Fruit fly (Drosophila melanogaster) whole organism, prepupa: Measurements from ENCODE around the gene CG33270.

Source experiments
- CG10631 ChIP-seq: fragments of 200-800 bp; sonication (Bioruptor generic); optimal IDR thresholded peaks from 2 replicates; lab custom pipeline; 2016; ENCODE audit warnings: missing biosample characterization, missing genetic modification characterization
- CG11294 ChIP-seq: fragments of 200-800 bp; sonication (Bioruptor generic); IDR thresholded peaks from 2 replicates; pipeline ENCODE4 v1.3.6; 2022; ENCODE audit warnings: missing biosample characterization, missing genetic modification characterization
- CG11762 ChIP-seq: fragments of 200-800 bp; sonication (Bioruptor generic); optimal IDR thresholded peaks from 3 replicates; lab custom pipeline; 2016; ENCODE audit warnings: missing biosample characterization, missing genetic modification characterization; ENCODE audit not compliant: insufficient read depth
- CG11902 ChIP-seq: fragments of 200-800 bp; sonication (Bioruptor generic); optimal IDR thresholded peaks from 3 replicates; lab custom pipeline; 2016; ENCODE audit warnings: missing biosample characterization, missing genetic modification characterization
- CG15336 ChIP-seq: fragments of 200-800 bp; sonication (Bioruptor generic); IDR thresholded peaks from 2 replicates; pipeline ENCODE4 v1.3.6; 2022; ENCODE audit warnings: missing biosample characterization, missing genetic modification characterization
- CG1621 ChIP-seq: fragments of 200-800 bp; sonication (Bioruptor generic); optimal IDR thresholded peaks from 3 replicates; lab custom pipeline; 2018; ENCODE audit warnings: missing biosample characterization, mild to moderate bottlenecking, missing genetic modification characterization
- CG16779 ChIP-seq: fragments of 200-800 bp; sonication (Bioruptor generic); optimal IDR thresholded peaks from 3 replicates; lab custom pipeline; 2017; ENCODE audit warnings: missing biosample characterization, mild to moderate bottlenecking, missing genetic modification characterization
- CG32006 ChIP-seq: fragments of 200-800 bp; sonication (Bioruptor generic); optimal IDR thresholded peaks from 3 replicates; lab custom pipeline; 2017; ENCODE audit warnings: missing biosample characterization, mild to moderate bottlenecking, missing genetic modification characterization
- CG3919 ChIP-seq: fragments of 200-800 bp; sonication (Bioruptor generic); optimal IDR thresholded peaks from 3 replicates; lab custom pipeline; 2016; ENCODE audit warnings: missing biosample characterization, missing genetic modification characterization
- CG4318 ChIP-seq: fragments of 200-800 bp; sonication (Bioruptor generic); optimal IDR thresholded peaks from 3 replicates; lab custom pipeline; 2017; ENCODE audit warnings: missing biosample characterization, mild to moderate bottlenecking, missing genetic modification characterization
- CG6163 ChIP-seq: fragments of 200-800 bp; sonication (Bioruptor generic); IDR thresholded peaks from 3 replicates; pipeline ENCODE4 v1.3.6; 2022; ENCODE audit warnings: missing biosample characterization, missing genetic modification characterization
- CG6276 ChIP-seq: fragments of 200-800 bp; sonication (Bioruptor generic); optimal IDR thresholded peaks from 2 replicates; lab custom pipeline; 2017; ENCODE audit warnings: missing biosample characterization, mild to moderate bottlenecking, missing genetic modification characterization
- CG6792 ChIP-seq: fragments of 200-800 bp; sonication (Bioruptor generic); optimal IDR thresholded peaks from 3 replicates; lab custom pipeline; 2016; ENCODE audit warnings: missing biosample characterization, missing genetic modification characterization
- CG6808 ChIP-seq: fragments of 200-800 bp; sonication (Bioruptor generic); optimal IDR thresholded peaks from 3 replicates; lab custom pipeline; 2017; ENCODE audit warnings: missing biosample characterization, missing genetic modification characterization, mild to moderate bottlenecking, moderate library complexity, missing genetic modification reagents
- CG6854 ChIP-seq: fragments of 200-800 bp; sonication (Bioruptor generic); optimal IDR thresholded peaks from 2 replicates; lab custom pipeline; 2017; ENCODE audit warnings: missing biosample characterization, mild to moderate bottlenecking, missing genetic modification characterization
- CG7368 ChIP-seq: fragments of 200-800 bp; sonication (Bioruptor generic); optimal IDR thresholded peaks from 3 replicates; lab custom pipeline; 2016; ENCODE audit warnings: missing biosample characterization, missing genetic modification characterization
- CG8319 ChIP-seq: fragments of 200-800 bp; sonication (Bioruptor generic); optimal IDR thresholded peaks from 3 replicates; lab custom pipeline; 2016; ENCODE audit warnings: missing biosample characterization, missing genetic modification characterization
- Eip75B ChIP-seq: fragments of 200-800 bp; sonication (Bioruptor generic); optimal IDR thresholded peaks from 3 replicates; lab custom pipeline; 2016; ENCODE audit warnings: missing biosample characterization, missing genetic modification characterization
- Eip78C ChIP-seq: fragments of 200-800 bp; sonication (Bioruptor generic); peaks from one replicate; lab custom pipeline; 2016; ENCODE audit warnings: missing biosample characterization, missing genetic modification characterization
- Eip93F ChIP-seq: fragments of 200-800 bp; sonication (Bioruptor generic); optimal IDR thresholded peaks from 2 replicates; lab custom pipeline; 2016; ENCODE audit warnings: missing biosample characterization, mild to moderate bottlenecking, missing genetic modification characterization
- Ets21C ChIP-seq: fragments of 200-800 bp; sonication (Bioruptor generic); optimal IDR thresholded peaks from 3 replicates; lab custom pipeline; 2016; ENCODE audit warnings: missing biosample characterization, missing genetic modification characterization
- Ets96B ChIP-seq: fragments of 200-800 bp; optimal IDR thresholded peaks from 2 replicates; lab custom pipeline; 2019; ENCODE audit warnings: missing biosample characterization, mild to moderate bottlenecking, missing genetic modification characterization, moderate library complexity
- Hr38 ChIP-seq: sonication (Bioruptor generic); optimal IDR thresholded peaks from 2 replicates; lab custom pipeline; 2016; ENCODE audit warnings: missing biosample characterization, missing genetic modification characterization
- Hr39 ChIP-seq: fragments of 200-800 bp; sonication (Bioruptor generic); optimal IDR thresholded peaks from 2 replicates; lab custom pipeline; 2016; ENCODE audit warnings: missing biosample characterization, missing genetic modification characterization
- Hr4 ChIP-seq: fragments of 200-800 bp; sonication (Bioruptor generic); optimal IDR thresholded peaks from 3 replicates; lab custom pipeline; 2016; ENCODE audit warnings: missing biosample characterization, missing genetic modification characterization
- Lpt ChIP-seq: fragments of 200-800 bp; sonication (Bioruptor generic); optimal IDR thresholded peaks from 3 replicates; lab custom pipeline; 2016; ENCODE audit warnings: missing biosample characterization, missing genetic modification characterization
- OdsH ChIP-seq: fragments of 200-800 bp; sonication (Bioruptor generic); optimal IDR thresholded peaks from 3 replicates; lab custom pipeline; 2016; ENCODE audit warnings: missing biosample characterization, missing genetic modification characterization
- Smox ChIP-seq: fragments of 200-800 bp; sonication (Bioruptor generic); optimal IDR thresholded peaks from 3 replicates; lab custom pipeline; 2016; ENCODE audit warnings: missing biosample characterization, missing genetic modification characterization
- Sox102F ChIP-seq: fragments of 200-800 bp; sonication (Bioruptor generic); optimal IDR thresholded peaks from 2 replicates; lab custom pipeline; 2016; ENCODE audit warnings: missing biosample characterization, mild to moderate bottlenecking, missing genetic modification characterization
- Sox14 ChIP-seq: fragments of 200-800 bp; sonication (Bioruptor generic); optimal IDR thresholded peaks from 3 replicates; lab custom pipeline; 2016; ENCODE audit warnings: missing biosample characterization, missing genetic modification characterization
- Sox15 ChIP-seq: fragments of 200-800 bp; sonication (Bioruptor generic); optimal IDR thresholded peaks from 3 replicates; lab custom pipeline; 2016; ENCODE audit warnings: missing biosample characterization, missing genetic modification characterization
- achi ChIP-seq: fragments of 200-800 bp; sonication (Bioruptor generic); optimal IDR thresholded peaks from 3 replicates; lab custom pipeline; 2016; ENCODE audit warnings: missing biosample characterization, missing genetic modification characterization
- acj6 ChIP-seq: fragments of 200-800 bp; sonication (Bioruptor generic); optimal IDR thresholded peaks from 3 replicates; lab custom pipeline; 2016; ENCODE audit warnings: missing biosample characterization, missing genetic modification characterization
- cyc ChIP-seq: fragments of 200-800 bp; sonication (Bioruptor generic); optimal IDR thresholded peaks from 3 replicates; lab custom pipeline; 2016; ENCODE audit warnings: missing biosample characterization, missing genetic modification characterization
- dac ChIP-seq: fragments of 200-800 bp; sonication (Bioruptor generic); optimal IDR thresholded peaks from 2 replicates; lab custom pipeline; 2017; ENCODE audit warnings: missing biosample characterization, mild to moderate bottlenecking, missing genetic modification characterization
- dsx ChIP-seq: fragments of 200-800 bp; optimal IDR thresholded peaks from 3 replicates; lab custom pipeline; 2019; ENCODE audit warnings: missing biosample characterization, mild to moderate bottlenecking, missing genetic modification characterization, moderate library complexity; ENCODE audit not compliant: poor library complexity, severe bottlenecking
- eg ChIP-seq: fragments of 200-800 bp; sonication (Bioruptor generic); IDR thresholded peaks from 3 replicates; pipeline ENCODE4 v1.3.6; 2022; ENCODE audit warnings: missing biosample characterization, missing genetic modification characterization
- fd85E ChIP-seq: fragments of 200-800 bp; sonication (Bioruptor generic); optimal IDR thresholded peaks from 3 replicates; lab custom pipeline; 2016; ENCODE audit warnings: missing biosample characterization, missing genetic modification characterization
- lz ChIP-seq: fragments of 200-800 bp; sonication (Bioruptor generic); optimal IDR thresholded peaks from 3 replicates; lab custom pipeline; 2016; ENCODE audit warnings: missing biosample characterization, missing genetic modification characterization
- net ChIP-seq: fragments of 200-800 bp; sonication (Bioruptor generic); optimal IDR thresholded peaks from 3 replicates; lab custom pipeline; 2016; ENCODE audit warnings: missing biosample characterization, missing genetic modification characterization
- pdm3 ChIP-seq: fragments of 200-800 bp; sonication (Bioruptor generic); optimal IDR thresholded peaks from 3 replicates; lab custom pipeline; 2016; ENCODE audit warnings: missing biosample characterization, missing genetic modification characterization
- salr ChIP-seq, 2 experiments: fragments of 200-800 bp; sonication (Bioruptor generic); optimal IDR thresholded peaks; 3 replicates each; lab custom pipeline; 2016 to 2018; ENCODE audit warnings: missing biosample characterization in 2 of 2, missing genetic modification characterization in 2 of 2, mild to moderate bottlenecking in 1 of 2
- spab ChIP-seq: fragments of 200-800 bp; sonication (Bioruptor generic); optimal IDR thresholded peaks from 2 replicates; lab custom pipeline; 2017; ENCODE audit warnings: missing biosample characterization, mild to moderate bottlenecking, missing genetic modification characterization, missing genetic modification reagents
- ss ChIP-seq, 2 experiments: fragments of 200-800 bp; sonication (Bioruptor generic); optimal IDR thresholded peaks; 2 replicates in 1 of 2; 3 replicates in 1 of 2; lab custom pipeline; 2017 to 2018; ENCODE audit warnings: mild to moderate bottlenecking in 2 of 2, missing biosample characterization in 2 of 2, missing genetic modification characterization in 2 of 2, moderate library complexity in 1 of 2
- svp ChIP-seq: fragments of 200-800 bp; sonication (Bioruptor generic); peaks from one replicate; lab custom pipeline; 2016; ENCODE audit warnings: missing biosample characterization, missing genetic modification characterization
- topi ChIP-seq: fragments of 200-800 bp; sonication (Bioruptor generic); optimal IDR thresholded peaks from 3 replicates; lab custom pipeline; 2016; ENCODE audit warnings: missing biosample characterization, missing genetic modification characterization
- vri ChIP-seq: fragments of 200-800 bp; sonication (Bioruptor generic); optimal IDR thresholded peaks from 3 replicates; lab custom pipeline; 2016; ENCODE audit warnings: missing biosample characterization, mild to moderate bottlenecking, missing genetic modification characterization

Gene CG33270

DNA sequence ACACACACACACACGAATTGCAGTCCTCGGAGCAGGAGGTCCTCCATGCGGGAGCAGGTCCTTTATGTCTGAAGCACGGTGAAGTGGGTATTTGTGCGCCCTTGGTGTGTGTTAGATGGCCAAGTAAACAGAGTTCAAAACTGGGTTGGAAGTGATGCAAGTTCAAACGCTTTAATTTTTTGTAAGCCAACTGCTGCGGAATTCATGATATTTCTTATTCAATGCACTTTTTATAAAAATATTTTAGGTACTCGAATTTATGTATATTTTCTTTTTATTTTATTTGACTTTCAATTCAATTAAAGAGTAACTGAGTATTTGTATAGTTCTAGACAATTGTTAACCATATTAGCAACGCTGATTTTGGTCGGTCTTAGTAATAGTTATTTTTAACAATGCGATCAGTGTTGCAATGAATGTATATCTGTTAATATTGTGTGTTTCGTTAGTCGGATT, 21.6 kb upstream of the CG33270 start, which contains the start of the genes CG14137 and CG46394:
CG14137 (minus strand) TSS at position 101 of the 456 bp plus-strand sequence.
CG46394 (plus strand) TSS at position 406 of the 456 bp plus-strand sequence.
- TF ChIP-seq Sox14 (GFP tag; lab: Kevin White, UChicago) (no peak), CG11902 (GFP tag; lab: Kevin White, UChicago) (no peak), CG16779 (no peak), CG32006 (GFP tag; lab: Kevin White, UChicago) (no peak), Ets96B (tag; lab: Kevin White, UChicago) (no peak), CG8319 (GFP tag; lab: Kevin White, UChicago) (no peak), CG4318 (no peak), lz (no peak), Eip93F (GFP tag; lab: Kevin White, UChicago) (no peak), Hr4 (GFP tag; lab: Kevin White, UChicago) (no peak), OdsH (GFP tag; lab: Kevin White, UChicago) (no peak), CG3919 (GFP tag; lab: Kevin White, UChicago) (no peak), Eip75B (GFP tag; lab: Kevin White, UChicago) (no peak), acj6 (GFP tag; lab: Kevin White, UChicago) (no peak), net (no peak)

DNA sequence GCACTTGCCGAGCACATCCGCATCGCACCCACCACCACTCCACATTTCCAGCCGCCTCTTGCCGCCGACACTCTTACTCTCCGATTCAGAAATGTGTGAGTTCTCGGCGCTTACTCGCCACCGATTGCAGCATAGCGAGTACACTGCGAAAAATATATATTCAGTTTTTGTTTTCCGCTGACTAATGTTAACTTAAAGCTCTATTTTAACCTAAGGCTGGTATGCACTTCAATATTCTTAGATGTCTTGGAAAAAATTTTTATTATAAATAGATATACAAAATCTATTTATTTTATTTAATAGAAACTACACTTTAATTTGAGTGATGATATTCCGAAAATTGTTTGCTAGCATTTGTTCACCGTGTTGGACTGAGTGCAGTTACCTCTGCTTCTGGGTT, 20.8 kb upstream of the CG33270 start:
- TF ChIP-seq CG6792: peak; percentile 12
- peak; percentile 5 for TF ChIP-seq Hr4 (GFP tag; lab: Kevin White, UChicago)
- TF ChIP-seq CG11762 (GFP tag; lab: Kevin White, UChicago): no peak
- TF ChIP-seq CG16779: no peak
- TF ChIP-seq Eip78C (GFP tag; lab: Kevin White, UChicago): no peak
- TF ChIP-seq CG6808 (GFP tag; lab: Kevin White, UChicago): peak; percentile 32
- TF ChIP-seq Sox102F: no peak
- TF ChIP-seq vri: no peak
- peak in 1 of 2 experiments; percentile 42 for TF ChIP-seq ss (GFP tag; optimal IDR thresholded peaks at IDR 0.05; lab: Kevin White, UChicago)
- TF ChIP-seq Eip75B (GFP tag; lab: Kevin White, UChicago): no peak
- no peak for TF ChIP-seq Sox15 (GFP tag; lab: Kevin White, UChicago)
- peak; percentile 63 for TF ChIP-seq CG7368
- no peak for TF ChIP-seq CG3919 (GFP tag; lab: Kevin White, UChicago)
- no peak for TF ChIP-seq Lpt
- TF ChIP-seq CG10631 (GFP tag; lab: Kevin White, UChicago): peak; percentile 37
- peak; percentile 41 for TF ChIP-seq dsx
- TF ChIP-seq achi: peak; percentile 44
- peak; percentile 42 for TF ChIP-seq CG15336 (GFP tag; lab: Robert Waterston, UW)
- no peak for TF ChIP-seq CG8319 (GFP tag; lab: Kevin White, UChicago)
- TF ChIP-seq Ets21C (GFP tag; lab: Kevin White, UChicago): no peak
- TF ChIP-seq CG32006 (GFP tag; lab: Kevin White, UChicago): peak; percentile 54
- TF ChIP-seq CG11902 (GFP tag; lab: Kevin White, UChicago): no peak
- no peak for TF ChIP-seq topi (GFP tag; lab: Kevin White, UChicago)
- TF ChIP-seq Hr38 (GFP tag; lab: Kevin White, UChicago): no peak
- no peak for TF ChIP-seq dac
- peak; percentile 11 for TF ChIP-seq spab (GFP tag; lab: Kevin White, UChicago)
- TF ChIP-seq lz: no peak
- no peak for TF ChIP-seq svp (GFP tag; lab: Kevin White, UChicago)
- TF ChIP-seq net: peak; percentile 7
- TF ChIP-seq CG1621 (tag; lab: Kevin White, UChicago): no peak
- TF ChIP-seq cyc: no peak
- TF ChIP-seq pdm3 (GFP tag; lab: Kevin White, UChicago): no peak
- TF ChIP-seq Ets96B (tag; lab: Kevin White, UChicago): peak; percentile 54
- TF ChIP-seq Sox14 (GFP tag; lab: Kevin White, UChicago): no peak
- TF ChIP-seq CG11294 (GFP tag; lab: Robert Waterston, UW): 0 out of 2 replicates have a peak, but pooled peaks have one; percentile 7
- no peak for TF ChIP-seq salr (GFP tag; optimal IDR thresholded peaks at IDR 0.05; lab: Kevin White, UChicago)
- TF ChIP-seq CG6854 (GFP tag; lab: Kevin White, UChicago): no peak
- peak; percentile 1 for TF ChIP-seq CG4318
- TF ChIP-seq Eip93F (GFP tag; lab: Kevin White, UChicago): no peak
- no peak for TF ChIP-seq CG6276 (GFP tag; lab: Kevin White, UChicago)
- 0 out of 3 replicates have a peak, but pooled peaks have one; percentile 19 for TF ChIP-seq eg (GFP tag; lab: Robert Waterston, UW)
- no peak for TF ChIP-seq Hr39
- TF ChIP-seq CG6163 (GFP tag; lab: Robert Waterston, UW): 0 out of 3 replicates have a peak, but pooled peaks have one; percentile 23
- no peak for TF ChIP-seq Smox (GFP tag; lab: Kevin White, UChicago)
- no peak for TF ChIP-seq fd85E (GFP tag; lab: Kevin White, UChicago)
- peak; percentile 33 for TF ChIP-seq OdsH (GFP tag; lab: Kevin White, UChicago)
